Fruit fly (Drosophila melanogaster) whole organism, prepupa: ENCODE measurements around the gene CG6294.

Experiments used
- CG16779 ChIP-seq: fragments of 200-800 bp; sonication (Bioruptor generic); optimal IDR thresholded peaks from 3 replicates; lab custom pipeline; 2017; ENCODE audit warnings: missing biosample characterization, mild to moderate bottlenecking, missing genetic modification characterization
- Eip78C ChIP-seq: fragments of 200-800 bp; sonication (Bioruptor generic); peaks from one replicate; lab custom pipeline; 2016; ENCODE audit warnings: missing biosample characterization, missing genetic modification characterization
- Hr39 ChIP-seq: fragments of 200-800 bp; sonication (Bioruptor generic); optimal IDR thresholded peaks from 2 replicates; lab custom pipeline; 2016; ENCODE audit warnings: missing biosample characterization, missing genetic modification characterization
- esn ChIP-seq: fragments of 200-800 bp; sonication (Bioruptor generic); optimal IDR thresholded peaks from 2 replicates; lab custom pipeline; 2016; ENCODE audit warnings: missing biosample characterization, mild to moderate bottlenecking, missing genetic modification characterization, moderate library complexity
- fd59A ChIP-seq: fragments of 200-800 bp; sonication (Bioruptor generic); optimal IDR thresholded peaks from 2 replicates; lab custom pipeline; 2017; ENCODE audit warnings: missing biosample characterization, mild to moderate bottlenecking, missing genetic modification characterization, missing genetic modification reagents

DNA sequence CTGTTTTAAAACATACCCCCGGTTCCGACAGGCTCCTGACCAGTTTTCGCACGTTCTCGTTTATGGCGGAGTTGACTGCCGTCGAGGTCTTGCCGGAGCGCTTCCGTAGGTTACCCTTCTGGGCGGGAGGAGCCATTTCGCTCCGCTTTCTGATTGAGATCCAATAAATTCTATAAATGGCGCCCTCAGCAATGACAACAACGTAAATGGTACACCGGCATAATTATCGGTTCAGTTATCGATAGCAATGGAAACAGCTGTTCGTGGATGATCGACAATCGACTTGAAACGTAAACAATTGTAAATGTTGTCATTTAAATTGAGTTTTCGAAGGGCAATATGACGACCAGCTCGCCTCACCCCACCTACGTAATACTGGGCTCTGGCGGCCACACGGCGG, 9.4 kb downstream of the CG6294 start, which contains the start of the genes Grip128 and Alg14:
- TF ChIP-seq CG16779 (tag; lab: Kevin White, UChicago): no peak
- TF ChIP-seq fd59A (GFP tag; lab: Kevin White, UChicago): no peak
- no peak for TF ChIP-seq esn
- TF ChIP-seq Eip78C (GFP tag; lab: Kevin White, UChicago): no peak
- TF ChIP-seq Hr39 (GFP tag; lab: Kevin White, UChicago): no peak
